Worm (Caenorhabditis elegans): ENCODE data around the gene Y57G11C.1147.

ce11 chrIV:14763938-14764718, 33.2 kb downstream of the Y57G11C.1147 start:
- TF ChIP-seq mab-5 (tag; optimal IDR thresholded peaks at IDR 0.05) (no peak), lin-13 (GFP tag; optimal IDR thresholded peaks at IDR 0.05) (no peak), fos-1 (tag; optimal IDR thresholded peaks at IDR 0.05) (no peak)

Measured in whole organism, L2 larva.